Worm (Caenorhabditis elegans): Measurements from ENCODE around the gene nhr-190.

DNA sequence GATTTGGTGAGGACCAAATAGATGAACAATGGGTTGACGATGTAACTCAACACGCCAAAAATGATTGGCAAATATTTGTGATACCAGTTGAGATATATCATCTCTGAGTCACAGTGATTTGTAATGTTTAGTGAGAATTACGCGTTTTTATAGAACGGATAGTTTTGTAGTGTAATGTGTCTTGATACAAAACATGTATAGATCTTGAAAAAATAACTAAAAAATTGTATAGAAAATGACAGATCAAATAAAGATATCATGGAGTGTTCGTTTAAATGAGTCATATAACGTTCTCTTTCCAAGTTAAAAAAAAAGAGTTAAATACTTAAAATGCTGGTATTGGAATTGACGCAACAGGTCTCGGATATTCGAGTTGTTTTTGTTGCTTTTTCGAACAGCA, 11.7 kb upstream of the nhr-190 start, which contains the start of gene srj-6:
- no peak for TF ChIP-seq ZK546.5 (tag; optimal IDR thresholded peaks at IDR 0.05)
- no peak for TF ChIP-seq jun-1 (tag; optimal IDR thresholded peaks at IDR 0.05)
- no peak for TF ChIP-seq mdl-1 (tag; optimal IDR thresholded peaks at IDR 0.05)
- TF ChIP-seq lin-39 (tag; optimal IDR thresholded peaks at IDR 0.05), result no peak
- no peak for TF ChIP-seq unc-130 (GFP tag; optimal IDR thresholded peaks at IDR 0.05)
- no peak for TF ChIP-seq pha-4 (GFP tag; IDR thresholded peaks at IDR 0.05)
- no peak for TF ChIP-seq pha-4 (tag; optimal IDR thresholded peaks at IDR 0.05)
